Worm (Caenorhabditis elegans) whole organism, L4/young adult: ENCODE results near the gene btb-9.

ENCODE experiments used
- W03F9.2 ChIP-seq: fragments of 150-350 bp; optimal IDR thresholded peaks from 2 replicates; lab custom pipeline; 2014; ENCODE audit warnings: missing biosample characterization, missing genetic modification characterization
- dao-5 ChIP-seq: sonication (generic microtip); optimal IDR thresholded peaks from 2 replicates; lab custom pipeline; 2016; ENCODE audit warnings: missing genotype, missing genetic modification characterization, moderate library complexity, missing compliant biosample characterization
- him-1 ChIP-seq: sonication (generic microtip); optimal IDR thresholded peaks from 2 replicates; lab custom pipeline; 2016; ENCODE audit warnings: missing genotype, missing genetic modification reagents, missing genetic modification characterization, missing compliant biosample characterization

ce11 chrII:1759602-1760001 lies 31.3 kb downstream of the btb-9 start, which contains the start of gene F36H5.18:
- TF ChIP-seq him-1 (tag; lab: Kevin White, UChicago) (no peak), dao-5 (tag; lab: Kevin White, UChicago) (no peak), W03F9.2 (tag; lab: Kevin White, UChicago) (no peak)
